Worm (Caenorhabditis elegans): ENCODE measurements around the gene mig-38.

Gene mig-38

DNA sequence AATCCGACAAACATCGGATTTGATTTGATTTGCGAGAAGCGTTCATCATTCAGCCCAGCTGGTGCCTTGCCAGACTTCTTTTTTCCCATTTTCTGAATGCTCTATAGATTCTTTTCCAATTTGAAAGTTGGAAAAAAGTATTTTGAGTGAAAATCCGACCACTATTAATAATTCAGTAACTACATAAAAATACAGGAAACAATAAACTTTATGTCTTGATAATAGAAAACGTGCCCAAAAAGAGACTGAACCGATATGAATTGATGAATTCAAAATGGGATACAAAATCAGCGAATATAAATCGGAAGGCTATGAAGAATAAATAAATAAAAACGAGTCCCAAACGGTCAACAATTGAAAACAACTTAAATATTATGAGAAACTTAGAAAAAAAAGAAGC is 37.7 kb downstream of the mig-38 start, which contains the start of gene F58B3.4:
Gene F58B3.4 (minus strand): TSS at position 101 of the 400 bp plus-strand sequence.
- TF ChIP-seq dox-1 (GFP tag; IDR thresholded peaks at IDR 0.05) (no peak), madf-6 (GFP tag; IDR thresholded peaks at IDR 0.05) (peak; percentile 50), sea-2 (GFP tag; IDR thresholded peaks at IDR 0.05) (no peak), tlf-1 (GFP tag; optimal IDR thresholded peaks at IDR 0.05) (no peak), nhr-27 (tag; optimal IDR thresholded peaks at IDR 0.05) (no peak), hmg-1.2 (GFP tag; IDR thresholded peaks at IDR 0.05) (no peak)

DNA sequence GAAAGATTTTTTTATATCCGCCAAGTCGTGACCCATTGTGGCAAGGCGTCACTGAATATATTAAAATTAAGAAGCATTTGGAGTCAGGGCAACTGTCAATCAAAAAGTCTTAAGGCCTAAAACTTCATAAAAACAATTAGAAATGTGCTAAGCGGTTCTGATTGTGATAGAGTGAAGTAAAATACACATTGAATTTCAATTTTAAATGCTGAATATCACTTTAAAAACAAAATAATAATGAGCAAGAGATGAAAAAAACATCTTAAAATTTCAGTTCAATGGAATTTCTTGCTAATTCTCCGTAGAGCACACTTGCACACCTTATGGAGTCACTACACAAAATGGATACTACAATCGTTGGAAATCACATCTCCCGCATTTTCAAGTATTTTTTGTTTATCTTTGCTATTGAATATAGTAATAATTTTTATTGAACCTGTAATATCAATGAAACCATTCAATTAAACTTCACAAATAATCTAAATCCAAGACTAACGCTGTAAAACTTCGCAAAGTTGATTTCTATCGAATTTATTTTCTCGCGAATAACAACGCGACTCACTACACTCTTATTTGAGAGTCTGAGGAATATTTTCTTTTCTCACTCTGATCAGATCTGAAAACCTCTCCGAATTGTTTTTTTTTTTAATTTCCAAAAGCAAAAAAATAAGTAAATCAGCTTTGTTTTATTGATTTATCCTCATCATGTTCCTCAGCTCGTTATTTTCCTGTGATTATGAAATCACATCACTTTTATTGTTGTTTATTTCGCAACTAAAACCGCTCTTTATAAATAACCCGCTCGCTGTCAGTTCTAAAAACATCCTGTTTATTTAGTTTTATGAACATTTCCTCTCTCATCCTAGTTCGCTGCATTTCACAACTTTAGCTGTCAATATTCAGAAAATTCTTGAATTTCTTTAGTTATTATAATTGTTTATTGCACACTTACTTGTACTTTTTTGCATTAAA is 41.7 kb downstream of the mig-38 start, which contains the start of gene mars-1:
Gene mars-1 (minus strand): TSS at position 51 of the 972 bp plus-strand sequence.
- TF ChIP-seq aptf-3 (GFP tag; IDR thresholded peaks at IDR 0.05) (no peak), let-607 (tag; optimal IDR thresholded peaks at IDR 0.05) (peak in 1 of 2 experiments; percentile 28), dox-1 (GFP tag; IDR thresholded peaks at IDR 0.05) (peak; percentile 36; the same call in 1 of the 2 replicates), xnd-1 (tag; optimal IDR thresholded peaks at IDR 0.05) (no peak), repo-1 (tag; optimal IDR thresholded peaks at IDR 0.05) (no peak), nhr-80 (tag; optimal IDR thresholded peaks at IDR 0.05) (peak; percentile 44), cebp-1 (GFP tag; IDR thresholded peaks at IDR 0.05) (peak; percentile 48; the same call in 1 of the 2 replicates), cebp-1 (tag; optimal IDR thresholded peaks at IDR 0.05) (peak; percentile 94), nhr-179 (tag; optimal IDR thresholded peaks at IDR 0.05) (no peak), hrde-1 (tag; optimal IDR thresholded peaks at IDR 0.05; ENCODE audit: borderline replicate concordance) (no peak), madf-8 (GFP tag; conservative IDR thresholded peaks at IDR 0.05) (no peak), atf-7 (tag; optimal IDR thresholded peaks at IDR 0.05) (no peak), mes-4 (tag; optimal IDR thresholded peaks at IDR 0.05) (no peak), hlh-12 (tag; optimal IDR thresholded peaks at IDR 0.05) (no peak), lag-1 (GFP tag; IDR thresholded peaks at IDR 0.05) (no peak), egl-44 (GFP tag; IDR thresholded peaks at IDR 0.05) (no peak), B0261.1 (tag; optimal IDR thresholded peaks at IDR 0.05) (no peak), B0336.3 (GFP tag; IDR thresholded peaks at IDR 0.05) (no peak), T07F8.4 (tag; optimal IDR thresholded peaks at IDR 0.05) (no peak), fkh-3 (tag; optimal IDR thresholded peaks at IDR 0.05) (no peak), ekl-4 (GFP tag; IDR thresholded peaks at IDR 0.05) (no peak), B0019.2 (GFP tag; conservative IDR thresholded peaks at IDR 0.05) (no peak), ceh-58 (GFP tag; IDR thresholded peaks at IDR 0.05) (no peak), gei-17 (GFP tag; optimal IDR thresholded peaks at IDR 0.05) (no peak), snpc-1.3 (tag; optimal IDR thresholded peaks at IDR 0.05; ENCODE audit: insufficient read depth) (no peak), ceh-100 (GFP tag; IDR thresholded peaks at IDR 0.05) (peak; percentile 95), egl-18 (GFP tag; IDR thresholded peaks at IDR 0.05) (no peak), Y53F4B.3 (GFP tag; IDR thresholded peaks at IDR 0.05) (no peak), lin-26 (GFP tag; IDR thresholded peaks at IDR 0.05) (no peak), lin-54 (GFP tag; optimal IDR thresholded peaks at IDR 0.05) (peak; percentile 41), D2030.7 (GFP tag; IDR thresholded peaks at IDR 0.05) (0 out of 2 replicates have a peak, but pooled peaks have one; percentile 19), F57C9.4 (tag; optimal IDR thresholded peaks at IDR 0.05) (no peak), ztf-6 (GFP tag; IDR thresholded peaks at IDR 0.05) (no peak), hsf-1 (GFP tag; IDR thresholded peaks at IDR 0.05) (no peak), F52B5.7 (tag; optimal IDR thresholded peaks at IDR 0.05) (no peak), Y67H2A.10 (GFP tag; conservative IDR thresholded peaks at IDR 0.05) (no peak), lsy-27 (tag; optimal IDR thresholded peaks at IDR 0.05; ENCODE audit: borderline replicate concordance, insufficient read depth) (no peak), bed-2 (GFP tag; IDR thresholded peaks at IDR 0.05) (no peak), tbx-9 (tag; optimal IDR thresholded peaks at IDR 0.05; ENCODE audit: borderline replicate concordance) (no peak), dpl-1 (GFP tag; optimal IDR thresholded peaks at IDR 0.05) (no peak)
